Fruit fly (Drosophila melanogaster) whole organism, adult: ENCODE results near the gene in.

Experiments used
- CG11617 ChIP-seq: fragments of 200-800 bp; sonication (Bioruptor generic); optimal IDR thresholded peaks from 2 replicates; lab custom pipeline; 2017; ENCODE audit warnings: mild to moderate bottlenecking, missing biosample characterization, missing genetic modification reagents, missing genetic modification characterization
- CG12768 ChIP-seq: fragments of 200-800 bp; sonication (Bioruptor generic); optimal IDR thresholded peaks from 2 replicates; lab custom pipeline; 2017; ENCODE audit warnings: missing biosample characterization, missing genetic modification characterization, mild to moderate bottlenecking, moderate library complexity, missing genetic modification reagents
- CG14711 ChIP-seq: fragments of 200-800 bp; sonication (Bioruptor generic); optimal IDR thresholded peaks from 2 replicates; lab custom pipeline; 2018; ENCODE audit warnings: missing biosample characterization, mild to moderate bottlenecking, missing genetic modification characterization, moderate library complexity
- CG1620 ChIP-seq: fragments of 200-800 bp; sonication (Bioruptor generic); optimal IDR thresholded peaks from 2 replicates; lab custom pipeline; 2016; ENCODE audit warnings: missing biosample characterization, missing genetic modification characterization
- CG33017 ChIP-seq: fragments of 200-800 bp; sonication (Bioruptor generic); optimal IDR thresholded peaks from 2 replicates; lab custom pipeline; 2018; ENCODE audit warnings: missing biosample characterization, mild to moderate bottlenecking, missing genetic modification characterization, moderate library complexity
- CG5204 ChIP-seq: fragments of 200-800 bp; sonication (Bioruptor generic); optimal IDR thresholded peaks from 2 replicates; lab custom pipeline; 2016; ENCODE audit warnings: missing biosample characterization, missing genetic modification characterization
- CG7045 ChIP-seq: fragments of 200-800 bp; sonication (Bioruptor generic); optimal IDR thresholded peaks from 2 replicates; lab custom pipeline; 2017; ENCODE audit warnings: missing biosample characterization, mild to moderate bottlenecking, missing genetic modification characterization
- CG7101 ChIP-seq: fragments of 200-800 bp; sonication (Bioruptor generic); optimal IDR thresholded peaks from 2 replicates; lab custom pipeline; 2018; ENCODE audit warnings: missing biosample characterization, mild to moderate bottlenecking, missing genetic modification characterization, moderate library complexity
- Clk ChIP-seq: fragments of 200-800 bp; sonication (Bioruptor generic); optimal IDR thresholded peaks from 2 replicates; lab custom pipeline; 2017; ENCODE audit warnings: missing biosample characterization, missing genetic modification characterization
- Crg-1 ChIP-seq: fragments of 200-800 bp; sonication (Bioruptor generic); optimal IDR thresholded peaks from 2 replicates; lab custom pipeline; 2016; ENCODE audit warnings: missing biosample characterization, missing genetic modification characterization
- Hr96 ChIP-seq: fragments of 200-800 bp; sonication (Bioruptor generic); optimal IDR thresholded peaks from 2 replicates; lab custom pipeline; 2016; ENCODE audit warnings: missing biosample characterization, missing genetic modification characterization
- Mnt ChIP-seq: fragments of 200-800 bp; sonication (Bioruptor generic); optimal IDR thresholded peaks from 2 replicates; lab custom pipeline; 2016; ENCODE audit warnings: missing biosample characterization, mild to moderate bottlenecking, missing genetic modification characterization
- bab1 ChIP-seq: fragments of 200-800 bp; sonication (Bioruptor generic); optimal IDR thresholded peaks from 3 replicates; lab custom pipeline; 2019; ENCODE audit warnings: missing biosample characterization, mild to moderate bottlenecking, missing genetic modification characterization, moderate library complexity
- cic ChIP-seq: fragments of 200-800 bp; sonication (Bioruptor generic); optimal IDR thresholded peaks from 2 replicates; lab custom pipeline; 2017; ENCODE audit warnings: missing biosample characterization, mild to moderate bottlenecking, missing genetic modification characterization, moderate library complexity
- cnc ChIP-seq, 2 experiments: fragments of >200 bp; optimal IDR thresholded peaks; 2 replicates each; lab custom pipeline; 2017
- kay ChIP-seq: fragments of 200-800 bp; sonication (Bioruptor generic); peaks from one replicate; lab custom pipeline; 2016; ENCODE audit warnings: missing biosample characterization, missing genetic modification characterization, borderline replicate concordance
- ovo ChIP-seq: fragments of 200-800 bp; sonication (Bioruptor generic); optimal IDR thresholded peaks from 2 replicates; lab custom pipeline; 2016; ENCODE audit warnings: missing biosample characterization, missing genetic modification characterization
- pad ChIP-seq: fragments of 200-800 bp; sonication (Bioruptor generic); optimal IDR thresholded peaks from 3 replicates; lab custom pipeline; 2017; ENCODE audit warnings: missing biosample characterization, missing genetic modification characterization, mild to moderate bottlenecking, moderate library complexity, missing genetic modification reagents
- tj ChIP-seq: fragments of 200-800 bp; sonication (Bioruptor generic); optimal IDR thresholded peaks from 3 replicates; lab custom pipeline; 2017; ENCODE audit warnings: missing biosample characterization, mild to moderate bottlenecking, missing genetic modification characterization, moderate library complexity
- toe ChIP-seq: fragments of 200-800 bp; sonication (Bioruptor generic); optimal IDR thresholded peaks from 2 replicates; lab custom pipeline; 2016; ENCODE audit warnings: missing biosample characterization, missing genetic modification characterization

The in gene

DNA sequence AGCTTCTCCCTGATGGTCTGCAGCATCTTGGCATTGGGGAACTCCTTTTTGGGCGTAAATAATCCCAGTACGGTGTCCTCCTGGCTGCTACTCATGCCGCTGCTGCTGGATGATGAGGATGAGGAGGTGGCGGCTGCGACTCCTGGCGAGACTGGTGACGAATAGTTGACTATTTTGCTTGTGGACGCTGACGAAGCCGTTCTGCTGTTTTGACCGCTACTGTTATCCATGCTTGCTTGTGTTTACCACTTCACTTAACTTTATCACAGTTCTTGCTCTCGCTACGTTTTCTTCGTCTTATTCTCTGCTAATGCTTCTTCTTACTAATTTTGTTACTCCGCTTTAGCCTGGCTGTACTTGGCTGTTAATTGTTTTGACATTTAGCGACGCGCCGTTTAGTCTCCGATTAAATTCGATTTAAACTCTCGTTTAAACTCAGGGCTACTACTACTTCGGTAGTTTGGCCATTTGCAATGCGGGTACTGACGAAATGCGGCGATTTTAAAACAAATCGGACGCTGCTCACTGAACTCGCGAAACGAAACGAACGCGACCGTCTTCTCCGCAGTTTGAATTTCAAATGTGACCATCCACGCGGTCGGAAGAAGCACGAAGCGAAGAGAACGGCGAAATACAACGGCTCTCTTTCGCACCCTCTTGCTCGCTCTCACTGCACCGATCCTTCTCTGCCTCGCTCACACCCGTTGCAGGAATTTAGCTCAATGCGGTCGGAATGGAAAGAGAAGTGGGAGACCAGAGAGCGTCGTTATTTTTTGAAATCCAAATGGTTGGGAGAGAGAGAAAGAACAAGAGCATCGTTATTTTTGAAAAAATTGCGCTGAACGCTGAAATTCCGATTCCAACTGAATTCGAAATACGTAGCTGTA lies 34.3 kb downstream of the in start, which contains the start of gene trbl:
Gene trbl (minus strand): TSS at position 584 of the 887 bp plus-strand sequence.
- TF ChIP-seq cic (GFP tag; lab: Kevin White, UChicago) = peak; percentile 73
- TF ChIP-seq bab1 (GFP tag; lab: Kevin White, UChicago) = peak; percentile 70
- TF ChIP-seq CG33017 (tag; lab: Kevin White, UChicago) = peak; percentile 64
- TF ChIP-seq CG14711 = peak; percentile 21
- no peak for TF ChIP-seq Clk
- TF ChIP-seq CG1620 (GFP tag; lab: Kevin White, UChicago) = no peak
- TF ChIP-seq toe (GFP tag; lab: Kevin White, UChicago) = no peak
- TF ChIP-seq Hr96 (GFP tag; lab: Kevin White, UChicago) = no peak
- TF ChIP-seq CG11617 (GFP tag; lab: Kevin White, UChicago) = peak; percentile 64
- TF ChIP-seq CG7101 (tag; lab: Kevin White, UChicago) = peak; percentile 59
- no peak for TF ChIP-seq kay (GFP tag; lab: Kevin White, UChicago)
- peak; percentile 14 for TF ChIP-seq Crg-1 (GFP tag; lab: Kevin White, UChicago)
- peak; percentile 54 for TF ChIP-seq CG7045 (GFP tag; lab: Kevin White, UChicago)
- no peak for TF ChIP-seq cnc (optimal IDR thresholded peaks at IDR 0.05; lab: Kevin White, UChicago)
- peak; percentile 62 for TF ChIP-seq ovo (GFP tag; lab: Kevin White, UChicago)
- peak; percentile 41 for TF ChIP-seq tj (GFP tag; lab: Kevin White, UChicago)
- no peak for TF ChIP-seq CG5204
- TF ChIP-seq CG12768 (GFP tag; lab: Kevin White, UChicago) = peak; percentile 50
- TF ChIP-seq pad (GFP tag; lab: Kevin White, UChicago) = peak; percentile 24
- peak; percentile 94 for TF ChIP-seq Mnt

DNA sequence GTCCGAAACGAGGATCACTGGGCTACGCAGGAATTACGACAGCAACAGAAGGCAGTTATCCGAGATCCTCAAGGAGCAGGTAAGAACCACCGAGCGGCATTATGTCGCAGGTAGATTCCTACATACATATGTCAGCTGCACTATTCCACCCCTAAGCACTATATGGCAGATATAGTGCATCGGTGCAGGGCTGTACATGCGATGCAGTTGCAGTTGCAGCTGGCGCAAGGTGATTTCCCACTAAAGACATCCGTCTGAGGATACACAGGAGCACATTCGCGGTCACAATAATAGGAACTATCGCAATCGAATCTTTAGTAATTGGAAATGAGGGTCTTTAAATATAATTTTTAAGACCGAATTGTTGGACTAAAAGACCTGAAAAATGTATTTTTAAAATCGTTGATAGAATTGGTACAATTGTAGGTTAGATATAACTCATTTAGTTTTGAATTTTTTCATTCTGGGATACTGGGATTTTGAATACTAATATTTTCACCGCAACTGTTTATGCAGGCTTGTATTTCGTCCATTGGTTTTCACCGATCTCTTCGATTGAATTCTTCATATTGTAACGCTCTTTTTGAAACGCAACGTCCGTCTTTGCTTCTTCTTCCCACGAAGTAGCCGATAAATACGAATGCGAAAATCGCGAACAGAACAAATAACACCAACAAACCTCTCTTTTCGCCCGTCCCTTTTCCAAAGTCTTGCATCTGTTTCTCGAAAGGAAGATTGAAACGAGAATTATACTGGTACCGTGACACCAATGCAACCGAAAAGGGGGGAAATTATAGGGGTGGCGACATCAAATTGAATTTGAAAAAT lies 35.9 kb downstream of the in start:
- TF ChIP-seq CG11617 (GFP tag; lab: Kevin White, UChicago) = no peak
- TF ChIP-seq tj (GFP tag; lab: Kevin White, UChicago) = no peak
- no peak for TF ChIP-seq Mnt
- TF ChIP-seq CG7045 (GFP tag; lab: Kevin White, UChicago) = no peak

DNA sequence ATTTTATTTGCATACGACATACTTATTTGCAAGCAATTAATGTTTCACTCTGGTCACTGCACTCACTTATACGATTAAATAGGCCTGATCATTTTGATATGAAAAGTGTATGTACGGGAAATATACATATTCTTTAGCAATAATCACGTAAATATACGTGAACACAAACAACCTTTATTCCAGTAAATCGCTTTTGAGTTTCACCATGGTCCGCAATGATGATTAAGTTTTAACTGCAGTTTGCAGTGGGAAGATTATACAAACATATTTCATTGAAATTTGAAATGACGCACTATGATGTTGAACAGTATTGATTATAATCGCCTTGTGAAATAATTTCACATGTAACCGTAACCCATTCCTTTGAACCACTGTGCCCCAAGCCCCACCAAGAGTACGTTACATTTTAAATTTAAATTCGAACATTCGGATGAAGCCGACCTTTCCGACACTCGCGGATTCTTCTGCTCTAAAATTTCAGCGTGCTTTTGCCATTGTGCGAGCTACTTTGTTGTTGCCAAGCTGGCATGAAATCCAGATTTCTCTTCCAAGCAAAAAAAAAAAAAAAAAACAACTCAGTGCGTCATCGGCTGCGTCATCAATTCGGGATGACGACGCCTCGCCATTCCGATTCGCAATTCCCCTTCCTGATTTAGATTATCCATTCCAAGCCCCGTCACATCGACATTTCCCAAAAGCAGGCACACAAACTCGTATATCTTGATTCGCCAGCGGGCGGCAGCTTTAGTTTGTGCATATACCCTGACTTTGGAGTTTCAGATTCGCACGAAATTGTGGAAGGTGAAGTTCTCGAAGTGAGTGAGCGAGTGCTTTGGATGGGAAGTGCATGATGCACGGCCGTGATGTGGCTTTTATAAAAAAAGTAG lies 36.7 kb downstream of the in start:
- TF ChIP-seq pad (GFP tag; lab: Kevin White, UChicago) = no peak
- TF ChIP-seq cic (GFP tag; lab: Kevin White, UChicago) = no peak
- no peak for TF ChIP-seq tj (GFP tag; lab: Kevin White, UChicago)
- TF ChIP-seq bab1 (GFP tag; lab: Kevin White, UChicago) = peak; percentile 10
- no peak for TF ChIP-seq CG11617 (GFP tag; lab: Kevin White, UChicago)

DNA sequence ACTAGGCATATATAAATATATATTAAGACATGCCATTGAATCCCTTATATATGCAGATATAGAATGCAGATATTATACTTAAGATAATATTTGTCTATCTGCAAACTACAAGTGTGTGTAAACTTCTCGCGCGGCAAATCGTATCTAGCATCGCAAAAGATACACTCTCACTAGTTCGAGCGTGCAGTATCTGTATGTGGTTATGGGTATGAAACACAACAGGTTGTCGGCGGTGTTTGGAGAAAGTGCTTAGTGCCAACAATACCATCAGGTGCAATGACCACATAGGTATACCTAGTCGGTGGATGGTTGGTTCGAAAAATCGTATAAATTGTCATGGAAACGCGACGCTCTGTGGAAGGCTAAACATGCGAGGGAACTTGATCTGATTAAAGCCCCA lies 37.5 kb downstream of the in start:
- TF ChIP-seq CG7101 (tag; lab: Kevin White, UChicago) (no peak), Clk (no peak), CG5204 (no peak)

DNA sequence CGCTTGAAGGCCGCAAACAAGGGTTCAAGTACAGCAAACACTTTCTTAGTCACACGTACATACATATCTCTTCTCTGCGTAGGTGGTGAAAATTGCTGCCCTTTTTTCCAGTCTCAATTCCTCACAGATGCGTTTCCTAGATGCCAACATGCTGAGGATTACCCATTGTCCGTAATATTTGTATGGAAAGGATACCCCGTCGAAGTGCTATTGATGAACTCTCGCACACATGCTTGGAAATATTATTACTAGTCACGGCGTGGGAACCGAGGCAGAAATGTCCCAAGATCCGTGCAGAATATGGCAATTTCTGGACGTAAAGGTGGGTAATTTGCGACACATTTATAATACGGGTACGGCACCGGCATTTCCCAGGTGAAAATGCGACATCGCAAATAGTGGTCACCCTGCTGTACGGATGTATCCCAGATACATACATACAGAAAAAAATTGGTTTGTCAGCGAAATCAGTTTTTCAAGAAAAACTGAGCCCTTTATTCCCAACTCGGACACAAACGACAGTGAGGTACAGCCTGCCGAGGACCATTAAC lies 38.4 kb downstream of the in start:
- no peak for TF ChIP-seq CG7045 (GFP tag; lab: Kevin White, UChicago)
- TF ChIP-seq Mnt = no peak
- no peak for TF ChIP-seq tj (GFP tag; lab: Kevin White, UChicago)
- no peak for TF ChIP-seq CG7101 (tag; lab: Kevin White, UChicago)
- no peak for TF ChIP-seq CG11617 (GFP tag; lab: Kevin White, UChicago)
- no peak for TF ChIP-seq toe (GFP tag; lab: Kevin White, UChicago)
- no peak for TF ChIP-seq CG14711
- TF ChIP-seq Clk = no peak
- no peak for TF ChIP-seq kay (GFP tag; lab: Kevin White, UChicago)
- TF ChIP-seq Hr96 (GFP tag; lab: Kevin White, UChicago) = no peak
- TF ChIP-seq CG1620 (GFP tag; lab: Kevin White, UChicago) = no peak
- no peak for TF ChIP-seq CG5204
- no peak for TF ChIP-seq CG33017 (tag; lab: Kevin White, UChicago)
- TF ChIP-seq bab1 (GFP tag; lab: Kevin White, UChicago) = no peak
